Worm (Caenorhabditis elegans) whole organism, L4/young adult: ENCODE measurements around the gene F08B4.8.

Source experiments
- W03F9.2 ChIP-seq: fragments of 150-350 bp; optimal IDR thresholded peaks from 2 replicates; lab custom pipeline; 2014; ENCODE audit warnings: missing biosample characterization, missing genetic modification characterization
- dao-5 ChIP-seq: sonication (generic microtip); optimal IDR thresholded peaks from 2 replicates; lab custom pipeline; 2016; ENCODE audit warnings: missing genotype, missing genetic modification characterization, moderate library complexity, missing compliant biosample characterization

DNA sequence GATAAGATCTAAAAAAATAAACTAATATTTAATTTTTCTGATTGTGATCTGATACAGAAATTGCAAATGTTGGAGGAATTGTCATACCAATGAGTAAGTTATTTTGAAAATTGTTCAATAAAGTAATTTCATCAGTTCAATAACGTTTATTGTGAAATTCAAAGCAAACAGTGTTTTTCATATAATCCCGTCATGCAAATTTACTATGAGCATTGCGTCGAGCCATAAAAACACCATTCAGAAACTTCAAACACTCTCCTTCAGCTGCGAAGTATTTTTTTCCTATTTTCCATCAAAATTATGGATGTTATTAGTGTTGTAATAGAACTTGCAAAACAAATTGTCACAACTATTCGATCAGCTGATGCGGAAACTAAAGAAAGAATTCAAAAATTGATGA lies 25.6 kb upstream of the F08B4.8 start, which contains the start of gene C49C8.8:
- TF ChIP-seq W03F9.2 (tag; lab: Kevin White, UChicago) (no peak), dao-5 (no peak)
